Worm (Caenorhabditis elegans) whole organism, mixed stage, embryonic: Measurements from ENCODE around the gene ZK105.14.

Experiments
- M03D4.4 ChIP-seq: sonication (generic microtip); optimal IDR thresholded peaks from 2 replicates; lab custom pipeline; 2017; ENCODE audit warnings: mild to moderate bottlenecking, missing genetic modification characterization, missing compliant biosample characterization
- bed-3 ChIP-seq: fragments of 200-800 bp; sonication (Bioruptor generic); optimal IDR thresholded peaks from 3 replicates; lab custom pipeline; 2018; ENCODE audit warnings: mild to moderate bottlenecking, missing genetic modification characterization, moderate library complexity, missing compliant biosample characterization
- blmp-1 ChIP-seq: fragments of 150-350 bp; optimal IDR thresholded peaks from 2 replicates; lab custom pipeline; 2014; ENCODE audit warnings: missing biosample characterization, missing genetic modification characterization
- ceh-39 ChIP-seq: fragments of 150-350 bp; optimal IDR thresholded peaks from 2 replicates; lab custom pipeline; 2014; ENCODE audit warnings: missing biosample characterization, missing genetic modification characterization
- ceh-43 ChIP-seq: fragments of 200-800 bp; sonication (Bioruptor generic); optimal IDR thresholded peaks from 2 replicates; lab custom pipeline; 2018; ENCODE audit warnings: mild to moderate bottlenecking, missing genetic modification characterization, moderate library complexity, missing compliant biosample characterization
- ceh-83 ChIP-seq: fragments of 200-800 bp; sonication (Bioruptor generic); optimal IDR thresholded peaks from 2 replicates; lab custom pipeline; 2018; ENCODE audit warnings: mild to moderate bottlenecking, missing genetic modification characterization, missing compliant biosample characterization
- ces-1 ChIP-seq: fragments of 150-350 bp; optimal IDR thresholded peaks from 2 replicates; lab custom pipeline; 2014; ENCODE audit warnings: missing biosample characterization, missing genetic modification reagents, missing genetic modification characterization
- cnd-1 ChIP-seq: fragments of 200-800 bp; sonication (Bioruptor generic); optimal IDR thresholded peaks from 2 replicates; lab custom pipeline; 2018; ENCODE audit warnings: mild to moderate bottlenecking, missing genetic modification characterization, missing compliant biosample characterization
- drap-1 ChIP-seq: fragments of 200-800 bp; sonication (Bioruptor generic); optimal IDR thresholded peaks from 3 replicates; lab custom pipeline; 2018; ENCODE audit warnings: mild to moderate bottlenecking, missing genetic modification characterization, missing compliant biosample characterization
- elt-1 ChIP-seq: sonication (generic microtip); optimal IDR thresholded peaks from 2 replicates; lab custom pipeline; 2017; ENCODE audit warnings: missing genetic modification characterization, mild to moderate bottlenecking, missing compliant biosample characterization, antibody characterized with exemption, moderate library complexity, borderline replicate concordance; ENCODE audit not compliant: insufficient read depth
- elt-3 ChIP-seq: fragments of 150-350 bp; optimal IDR thresholded peaks from 2 replicates; lab custom pipeline; 2014; ENCODE audit warnings: missing biosample characterization, missing genetic modification characterization
- flh-1 ChIP-seq: fragments of 200-800 bp; sonication (Bioruptor generic); optimal IDR thresholded peaks from 2 replicates; lab custom pipeline; 2018; ENCODE audit warnings: mild to moderate bottlenecking, missing genetic modification characterization, moderate library complexity, missing compliant biosample characterization
- ham-2 ChIP-seq: fragments of 200-800 bp; sonication (Bioruptor generic); optimal IDR thresholded peaks from 2 replicates; lab custom pipeline; 2018; ENCODE audit warnings: mild to moderate bottlenecking, missing genetic modification characterization, missing compliant biosample characterization
- hlh-1 ChIP-seq: fragments of 150-350 bp; optimal IDR thresholded peaks from 2 replicates; lab custom pipeline; 2014; ENCODE audit warnings: missing biosample characterization, missing genetic modification reagents, missing genetic modification characterization
- lin-13 ChIP-seq: fragments of 150-350 bp; optimal IDR thresholded peaks from 2 replicates; lab custom pipeline; 2014; ENCODE audit warnings: missing biosample characterization, missing genetic modification characterization
- lin-32 ChIP-seq: fragments of 200-800 bp; sonication (Bioruptor generic); optimal IDR thresholded peaks from 2 replicates; lab custom pipeline; 2018; ENCODE audit warnings: mild to moderate bottlenecking, missing genetic modification characterization, missing compliant biosample characterization
- lsy-2 ChIP-seq: fragments of 150-350 bp; optimal IDR thresholded peaks from 2 replicates; lab custom pipeline; 2014; ENCODE audit warnings: missing biosample characterization, missing genetic modification characterization
- mab-5 ChIP-seq: fragments of 150-350 bp; optimal IDR thresholded peaks from 2 replicates; lab custom pipeline; 2014; ENCODE audit warnings: missing biosample characterization, missing genetic modification characterization
- mep-1 ChIP-seq: fragments of 150-350 bp; optimal IDR thresholded peaks from 2 replicates; lab custom pipeline; 2017; ENCODE audit warnings: missing biosample characterization, missing genetic modification reagents, missing genetic modification characterization, inconsistent platforms
- mls-2 ChIP-seq: sonication (generic microtip); optimal IDR thresholded peaks from 2 replicates; lab custom pipeline; 2016; ENCODE audit warnings: mild to moderate bottlenecking, missing genetic modification characterization, moderate library complexity, missing compliant biosample characterization
- nhr-12 ChIP-seq: fragments of 150-350 bp; optimal IDR thresholded peaks from 2 replicates; lab custom pipeline; 2014; ENCODE audit warnings: missing biosample characterization, missing genetic modification characterization
- nhr-2 ChIP-seq: fragments of 150-350 bp; optimal IDR thresholded peaks from 2 replicates; lab custom pipeline; 2014; ENCODE audit warnings: missing biosample characterization, missing genetic modification characterization
- nhr-237 ChIP-seq: fragments of 150-350 bp; optimal IDR thresholded peaks from 2 replicates; lab custom pipeline; 2014; ENCODE audit warnings: missing biosample characterization, missing genetic modification characterization
- nhr-28 ChIP-seq: fragments of 150-350 bp; optimal IDR thresholded peaks from 2 replicates; lab custom pipeline; 2014; ENCODE audit warnings: missing biosample characterization, missing genetic modification characterization
- nhr-76 ChIP-seq: sonication (generic microtip); optimal IDR thresholded peaks from 2 replicates; lab custom pipeline; 2017; ENCODE audit warnings: missing biosample characterization, missing genetic modification characterization
- pha-4 ChIP-seq: fragments of 150-350 bp; optimal IDR thresholded peaks from 2 replicates; lab custom pipeline; 2018; ENCODE audit warnings: missing biosample characterization, missing genetic modification reagents, missing genetic modification characterization
- sem-2 ChIP-seq: fragments of 200-800 bp; sonication (Bioruptor generic); optimal IDR thresholded peaks from 2 replicates; lab custom pipeline; 2018; ENCODE audit warnings: mild to moderate bottlenecking, missing genetic modification characterization, missing compliant biosample characterization
- snpc-4 ChIP-seq: fragments of 150-350 bp; optimal IDR thresholded peaks from 2 replicates; lab custom pipeline; 2014; ENCODE audit warnings: missing biosample characterization, missing genetic modification characterization
- sptf-1 ChIP-seq: sonication (generic microtip); optimal IDR thresholded peaks from 2 replicates; lab custom pipeline; 2017; ENCODE audit warnings: mild to moderate bottlenecking, missing genetic modification characterization, moderate library complexity, missing compliant biosample characterization
- tbx-8 ChIP-seq: fragments of 200-800 bp; sonication (Bioruptor generic); optimal IDR thresholded peaks from 2 replicates; lab custom pipeline; 2018; ENCODE audit warnings: mild to moderate bottlenecking, missing genetic modification characterization, moderate library complexity, missing compliant biosample characterization
- unc-120 ChIP-seq: sonication (generic microtip); optimal IDR thresholded peaks from 2 replicates; lab custom pipeline; 2017; ENCODE audit warnings: missing genetic modification characterization, missing compliant biosample characterization; ENCODE audit not compliant: poor library complexity, severe bottlenecking
- unc-39 ChIP-seq: fragments of 150-350 bp; optimal IDR thresholded peaks from 2 replicates; lab custom pipeline; 2014; ENCODE audit warnings: missing biosample characterization, missing genetic modification characterization
- unc-62 ChIP-seq: fragments of 150-350 bp; optimal IDR thresholded peaks from 2 replicates; lab custom pipeline; 2014; ENCODE audit warnings: missing biosample characterization, missing genetic modification reagents, missing genetic modification characterization
- zip-8 ChIP-seq: fragments of 150-350 bp; optimal IDR thresholded peaks from 2 replicates; lab custom pipeline; 2014; ENCODE audit warnings: missing biosample characterization, missing genetic modification characterization
- ztf-11 ChIP-seq: fragments of 150-350 bp; optimal IDR thresholded peaks from 2 replicates; lab custom pipeline; 2014; ENCODE audit warnings: missing biosample characterization, missing genetic modification characterization

The ZK105.14 gene

DNA sequence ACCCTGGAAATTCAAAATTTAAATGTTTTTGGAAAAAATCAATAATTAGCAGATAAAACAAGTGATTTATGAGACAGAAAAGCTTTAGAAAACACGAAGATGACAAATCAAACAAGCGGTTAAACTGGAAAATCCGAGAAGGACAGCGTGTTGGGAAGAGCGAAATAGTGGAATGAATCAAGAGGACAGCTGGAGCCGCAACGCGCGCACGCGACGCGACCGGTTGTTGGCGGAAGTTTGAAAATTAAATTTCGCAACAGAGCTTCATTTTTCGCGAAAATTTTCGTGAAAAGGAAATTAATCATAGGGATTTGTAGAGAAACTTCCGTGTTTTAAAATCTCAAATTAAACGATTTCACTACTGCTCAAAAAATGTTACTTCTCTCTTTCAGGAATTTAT, 13.1 kb upstream of the ZK105.14 start, which contains the start of gene clic-1:
Gene clic-1 (minus strand): TSS at position 3 of the 400 bp plus-strand sequence.
- no peak for TF ChIP-seq snpc-4 (tag; lab: Kevin White, UChicago)
- TF ChIP-seq drap-1 (GFP tag; lab: Kevin White, UChicago), result no peak
- peak; percentile 56 for TF ChIP-seq lsy-2
- no peak for TF ChIP-seq unc-39 (tag; lab: Kevin White, UChicago)
- TF ChIP-seq ceh-39 (tag; lab: Kevin White, UChicago), result peak; percentile 57
- no peak for TF ChIP-seq blmp-1 (tag; lab: Kevin White, UChicago)
- TF ChIP-seq nhr-76 (tag; lab: Kevin White, UChicago), result no peak
- no peak for TF ChIP-seq zip-8 (tag; lab: Kevin White, UChicago)
- TF ChIP-seq ham-2 (GFP tag; lab: Kevin White, UChicago), result peak; percentile 54
- TF ChIP-seq mls-2 (tag; lab: Kevin White, UChicago), result peak; percentile 32
- TF ChIP-seq cnd-1, result peak; percentile 52
- TF ChIP-seq lin-13 (tag; lab: Kevin White, UChicago), result peak; percentile 30
- peak; percentile 41 for TF ChIP-seq mab-5 (tag; lab: Kevin White, UChicago)
- TF ChIP-seq M03D4.4 (tag; lab: Kevin White, UChicago), result no peak
- peak; percentile 85 for TF ChIP-seq mep-1
- no peak for TF ChIP-seq nhr-2 (tag; lab: Kevin White, UChicago)
- no peak for TF ChIP-seq flh-1 (GFP tag; lab: Kevin White, UChicago)
- no peak for TF ChIP-seq lin-32 (GFP tag; lab: Kevin White, UChicago)
- no peak for TF ChIP-seq elt-3 (tag; lab: Kevin White, UChicago)
- TF ChIP-seq unc-120 (tag; lab: Kevin White, UChicago), result no peak
- TF ChIP-seq ceh-43 (GFP tag; lab: Kevin White, UChicago), result no peak
- peak; percentile 77 for TF ChIP-seq hlh-1 (tag; lab: Kevin White, UChicago)
- TF ChIP-seq unc-62, result peak; percentile 44
- peak; percentile 74 for TF ChIP-seq nhr-237
- no peak for TF ChIP-seq sptf-1
- TF ChIP-seq ceh-83 (GFP tag; lab: Kevin White, UChicago), result no peak
- TF ChIP-seq nhr-28, result no peak
- no peak for TF ChIP-seq bed-3 (GFP tag; lab: Kevin White, UChicago)
- peak; percentile 58 for TF ChIP-seq pha-4 (tag; lab: Kevin White, UChicago)
- TF ChIP-seq ztf-11 (tag; lab: Kevin White, UChicago), result no peak
- no peak for TF ChIP-seq nhr-12
- no peak for TF ChIP-seq tbx-8 (GFP tag; lab: Kevin White, UChicago)
- no peak for TF ChIP-seq elt-1 (tag; lab: Kevin White, UChicago)
- TF ChIP-seq sem-2 (GFP tag; lab: Kevin White, UChicago), result no peak
- peak; percentile 65 for TF ChIP-seq ces-1 (GFP tag; lab: Kevin White, UChicago)

DNA sequence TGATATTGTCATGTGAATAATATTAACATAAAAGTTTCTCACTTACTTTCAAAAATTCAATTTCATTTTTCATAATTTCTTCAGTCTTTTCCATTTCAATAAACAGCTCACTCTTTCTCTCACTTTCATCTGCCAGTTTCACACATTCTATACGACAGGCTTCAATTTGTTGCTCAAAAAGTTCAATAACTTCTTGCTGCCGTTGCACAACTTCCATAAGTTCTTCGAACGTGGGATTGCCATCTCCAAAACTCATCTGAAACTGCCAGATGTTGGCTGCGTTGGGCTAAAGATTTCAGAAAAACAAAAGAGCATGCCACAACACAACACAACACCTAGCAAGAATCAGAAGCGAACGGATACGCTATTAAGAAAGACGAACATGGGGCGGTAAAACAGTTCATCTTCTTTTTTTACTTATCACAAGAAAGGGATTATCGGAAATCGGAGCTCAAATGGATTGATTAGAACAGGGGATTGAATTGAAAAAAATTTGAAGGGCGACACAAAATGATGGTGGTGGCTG, 11.5 kb upstream of the ZK105.14 start:
- no peak for TF ChIP-seq unc-120 (tag; lab: Kevin White, UChicago)

DNA sequence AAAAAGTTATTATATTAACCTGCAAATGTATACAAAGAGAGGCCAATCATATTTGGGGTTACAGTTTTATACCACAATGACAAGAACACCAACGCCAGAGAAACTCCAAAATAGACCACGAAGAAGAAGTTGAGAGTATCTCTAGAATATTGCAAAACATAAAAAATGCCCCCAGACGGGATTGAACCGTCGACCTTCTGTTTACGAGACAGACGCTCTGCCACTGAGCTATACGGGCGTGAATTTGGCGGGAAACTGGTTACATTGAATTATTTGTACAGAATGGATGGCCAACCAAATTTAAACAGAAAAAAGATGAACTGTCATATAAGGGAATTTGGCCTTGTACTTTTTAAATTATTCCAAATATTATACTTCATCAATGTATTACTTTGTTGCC, 8.6 kb upstream of the ZK105.14 start:
- TF ChIP-seq blmp-1 (tag; lab: Kevin White, UChicago) (no peak), ces-1 (GFP tag; lab: Kevin White, UChicago) (no peak), ham-2 (GFP tag; lab: Kevin White, UChicago) (no peak), ceh-83 (GFP tag; lab: Kevin White, UChicago) (peak; percentile 21), unc-39 (tag; lab: Kevin White, UChicago) (no peak), tbx-8 (GFP tag; lab: Kevin White, UChicago) (no peak), lsy-2 (no peak), M03D4.4 (tag; lab: Kevin White, UChicago) (no peak), flh-1 (GFP tag; lab: Kevin White, UChicago) (no peak), mep-1 (no peak), elt-1 (tag; lab: Kevin White, UChicago) (no peak), mls-2 (tag; lab: Kevin White, UChicago) (peak; percentile 39), nhr-76 (tag; lab: Kevin White, UChicago) (no peak), sptf-1 (peak; percentile 34), nhr-28 (no peak), nhr-2 (tag; lab: Kevin White, UChicago) (no peak), hlh-1 (tag; lab: Kevin White, UChicago) (no peak), zip-8 (tag; lab: Kevin White, UChicago) (no peak), ceh-39 (tag; lab: Kevin White, UChicago) (no peak), drap-1 (GFP tag; lab: Kevin White, UChicago) (peak; percentile 5), elt-3 (tag; lab: Kevin White, UChicago) (no peak), bed-3 (GFP tag; lab: Kevin White, UChicago) (no peak), ceh-43 (GFP tag; lab: Kevin White, UChicago) (no peak)
- TF ChIP-seq, all 35 proteins: peak for 4
